Worm (Caenorhabditis elegans): ENCODE data around the gene Y49F6B.2.

- TF ChIP-seq W03F9.2 (tag; optimal IDR thresholded peaks at IDR 0.05) (no peak), dao-5 (tag; optimal IDR thresholded peaks at IDR 0.05) (no peak)
Observed at ce11 chrII:3481584-3481983, 21.2 kb upstream of the Y49F6B.2 start, which contains the start of gene Y49F6B.8.

Data from whole organism, L4/young adult.